Fruit fly (Drosophila melanogaster) whole organism, embryonic: ENCODE measurements around the gene CG7907.

Experiments used
- Aef1 ChIP-seq: fragments of 200-800 bp; sonication (Bioruptor generic); IDR thresholded peaks from 3 replicates; pipeline ENCODE4 v1.3.6; 2022; ENCODE audit warnings: missing biosample characterization, missing genetic modification characterization
- CG10543 ChIP-seq: fragments of 200-800 bp; sonication (Bioruptor generic); optimal IDR thresholded peaks from 3 replicates; lab custom pipeline; 2017; ENCODE audit warnings: missing biosample characterization, mild to moderate bottlenecking, missing genetic modification characterization, moderate library complexity
- CG11085 ChIP-seq: fragments of 200-800 bp; sonication (Bioruptor generic); IDR thresholded peaks from 2 replicates; pipeline ENCODE4 v1.3.6; 2022; ENCODE audit warnings: missing biosample characterization, missing genetic modification characterization
- CG12219 ChIP-seq: fragments of 200-800 bp; sonication (Bioruptor generic); optimal IDR thresholded peaks from 3 replicates; lab custom pipeline; 2018; ENCODE audit warnings: missing biosample characterization, mild to moderate bottlenecking, missing genetic modification characterization
- CG1233 ChIP-seq: fragments of 200-800 bp; sonication (Bioruptor generic); optimal IDR thresholded peaks from 4 replicates; lab custom pipeline; 2018; ENCODE audit warnings: missing biosample characterization, mild to moderate bottlenecking, missing genetic modification characterization
- CG12942 ChIP-seq: fragments of 200-800 bp; sonication (Bioruptor generic); optimal IDR thresholded peaks from 3 replicates; lab custom pipeline; 2016; ENCODE audit warnings: missing biosample characterization, missing genetic modification characterization
- CG14050 ChIP-seq: fragments of 200-800 bp; sonication (Bioruptor generic); IDR thresholded peaks from 3 replicates; pipeline ENCODE4 v1.3.6; 2022; ENCODE audit warnings: missing biosample characterization, missing genetic modification characterization
- CG15073 ChIP-seq: fragments of 200-800 bp; sonication (Bioruptor generic); optimal IDR thresholded peaks from 2 replicates; lab custom pipeline; 2016; ENCODE audit warnings: missing biosample characterization, missing genetic modification characterization
- CG2678 ChIP-seq: fragments of 200-800 bp; sonication (Bioruptor generic); optimal IDR thresholded peaks from 3 replicates; lab custom pipeline; 2019; ENCODE audit warnings: missing biosample characterization, mild to moderate bottlenecking, missing genetic modification characterization, moderate library complexity
- CG3163 ChIP-seq: fragments of 200-800 bp; sonication (Bioruptor generic); optimal IDR thresholded peaks from 3 replicates; lab custom pipeline; 2016; ENCODE audit warnings: missing biosample characterization, missing genetic modification characterization
- CG34224 ChIP-seq: fragments of 200-800 bp; sonication (Bioruptor generic); IDR thresholded peaks from 3 replicates; pipeline ENCODE4 v1.3.6; 2022; ENCODE audit warnings: missing biosample characterization, missing genetic modification characterization; ENCODE audit not compliant: partially characterized antibody
- CG42726 ChIP-seq: fragments of 200-800 bp; sonication (Bioruptor generic); IDR thresholded peaks from 2 replicates; pipeline ENCODE4 v1.3.6; 2022; ENCODE audit warnings: missing biosample characterization, missing genetic modification characterization; ENCODE audit not compliant: partially characterized antibody
- CG4404 ChIP-seq: fragments of 200-800 bp; sonication (Bioruptor generic); IDR thresholded peaks from 2 replicates; pipeline ENCODE4 v1.3.6; 2022; ENCODE audit warnings: missing biosample characterization, missing genetic modification characterization
- CG4424 ChIP-seq: fragments of 200-800 bp; sonication (Bioruptor generic); optimal IDR thresholded peaks from 3 replicates; lab custom pipeline; 2016; ENCODE audit warnings: missing biosample characterization, missing genetic modification characterization
- CG6689 ChIP-seq: fragments of 200-800 bp; sonication (Bioruptor generic); IDR thresholded peaks from 2 replicates; pipeline ENCODE4 v1.3.6; 2022; ENCODE audit warnings: missing biosample characterization, missing genetic modification characterization
- CG7357 ChIP-seq: fragments of 200-800 bp; sonication (Bioruptor generic); IDR thresholded peaks from 3 replicates; pipeline ENCODE4 v1.3.6; 2022; ENCODE audit warnings: missing biosample characterization, missing genetic modification characterization
- CG7839 ChIP-seq: fragments of 200-800 bp; sonication (Bioruptor generic); optimal IDR thresholded peaks from 3 replicates; lab custom pipeline; 2018; ENCODE audit warnings: missing biosample characterization, mild to moderate bottlenecking, missing genetic modification characterization, moderate library complexity
- CG8089 ChIP-seq: fragments of 200-800 bp; sonication (Bioruptor generic); optimal IDR thresholded peaks from 3 replicates; lab custom pipeline; 2016; ENCODE audit warnings: missing biosample characterization, missing genetic modification characterization
- CkIIα-i1 ChIP-seq: fragments of 200-800 bp; sonication (Bioruptor generic); IDR thresholded peaks from 2 replicates; pipeline ENCODE4 v1.3.6; 2022; ENCODE audit warnings: missing biosample characterization, missing genetic modification characterization
- Dek ChIP-seq: fragments of 200-800 bp; sonication (Bioruptor generic); optimal IDR thresholded peaks from 3 replicates; lab custom pipeline; 2019; ENCODE audit warnings: missing biosample characterization, mild to moderate bottlenecking, missing genetic modification characterization, moderate library complexity
- Dip3 ChIP-seq: fragments of 200-800 bp; sonication (Bioruptor generic); optimal IDR thresholded peaks from 3 replicates; lab custom pipeline; 2016; ENCODE audit warnings: missing biosample characterization, missing genetic modification characterization
- Dp ChIP-seq: fragments of 200-800 bp; sonication (Bioruptor generic); optimal IDR thresholded peaks from 2 replicates; lab custom pipeline; 2018; ENCODE audit warnings: missing biosample characterization, mild to moderate bottlenecking, missing genetic modification characterization, moderate library complexity
- E2f2 ChIP-seq: fragments of 200-800 bp; sonication (Bioruptor generic); IDR thresholded peaks from 2 replicates; pipeline ENCODE4 v1.3.6; 2022; ENCODE audit warnings: missing biosample characterization, missing genetic modification characterization
- Ets65A ChIP-seq: fragments of 200-800 bp; sonication (Bioruptor generic); peaks from one replicate; lab custom pipeline; 2016; ENCODE audit warnings: missing biosample characterization, missing genetic modification characterization
- HLH3B ChIP-seq: fragments of 200-800 bp; sonication (Bioruptor generic); IDR thresholded peaks from 2 replicates; pipeline ENCODE4 v1.3.6; 2022; ENCODE audit warnings: missing biosample characterization, missing genetic modification characterization
- Hand ChIP-seq: fragments of 200-800 bp; sonication (Bioruptor generic); optimal IDR thresholded peaks from 2 replicates; lab custom pipeline; 2017; ENCODE audit warnings: mild to moderate bottlenecking, missing biosample characterization, missing genetic modification reagents, missing genetic modification characterization
- Hey ChIP-seq: fragments of 200-800 bp; sonication (Bioruptor generic); optimal IDR thresholded peaks from 3 replicates; lab custom pipeline; 2018; ENCODE audit warnings: missing biosample characterization, mild to moderate bottlenecking, missing genetic modification characterization
- Hmr ChIP-seq: fragments of 200-800 bp; sonication (Bioruptor generic); optimal IDR thresholded peaks from 3 replicates; lab custom pipeline; 2017; ENCODE audit warnings: mild to moderate bottlenecking, missing biosample characterization, missing genetic modification reagents, missing genetic modification characterization
- Lpt ChIP-seq: fragments of >200 bp; optimal IDR thresholded peaks from 2 replicates; lab custom pipeline; 2018; ENCODE audit warnings: missing biosample characterization, missing genetic modification characterization
- NC2α ChIP-seq: fragments of 200-800 bp; sonication (Bioruptor generic); optimal IDR thresholded peaks from 2 replicates; lab custom pipeline; 2016; ENCODE audit warnings: missing biosample characterization, missing genetic modification characterization
- Oli ChIP-seq: fragments of 200-800 bp; sonication (Bioruptor generic); optimal IDR thresholded peaks from 2 replicates; lab custom pipeline; 2018; ENCODE audit warnings: missing biosample characterization, mild to moderate bottlenecking, missing genetic modification characterization, moderate library complexity
- Trl ChIP-seq, 3 experiments: fragments of >200 bp in 2 of 3; fragments of 200-800 bp in 1 of 3; sonication (Bioruptor generic) in 1 of 3; optimal IDR thresholded peaks; 2 replicates in 1 of 3; 3 replicates in 2 of 3; lab custom pipeline; 2016 to 2017; ENCODE audit warnings: missing biosample characterization in 1 of 3, missing genetic modification characterization in 1 of 3
- cas ChIP-seq: fragments of 200-800 bp; sonication (Bioruptor generic); IDR thresholded peaks from 2 replicates; pipeline ENCODE4 v1.3.6; 2022; ENCODE audit warnings: missing biosample characterization, missing genetic modification characterization
- cg ChIP-seq: fragments of 200-800 bp; sonication (Bioruptor generic); optimal IDR thresholded peaks from 3 replicates; lab custom pipeline; 2019; ENCODE audit warnings: missing biosample characterization, mild to moderate bottlenecking, missing genetic modification characterization, moderate library complexity
- emc ChIP-seq: fragments of 200-800 bp; sonication (Bioruptor generic); optimal IDR thresholded peaks from 2 replicates; lab custom pipeline; 2016; ENCODE audit warnings: missing biosample characterization, missing genetic modification characterization
- ems ChIP-seq: fragments of 200-800 bp; sonication (Bioruptor generic); optimal IDR thresholded peaks from 3 replicates; lab custom pipeline; 2016; ENCODE audit warnings: missing biosample characterization, missing genetic modification characterization
- fru ChIP-seq: fragments of >200 bp; optimal IDR thresholded peaks from 2 replicates; lab custom pipeline; 2017
- grn ChIP-seq: fragments of 200-800 bp; sonication (Bioruptor generic); optimal IDR thresholded peaks from 3 replicates; lab custom pipeline; 2017; ENCODE audit warnings: missing biosample characterization, missing genetic modification characterization
- gsb-n ChIP-seq: fragments of 200-800 bp; sonication (Bioruptor generic); optimal IDR thresholded peaks from 3 replicates; lab custom pipeline; 2018; ENCODE audit warnings: missing biosample characterization, mild to moderate bottlenecking, missing genetic modification characterization
- hb ChIP-seq: fragments of 200-800 bp; sonication (Bioruptor generic); IDR thresholded peaks from 3 replicates; pipeline ENCODE4 v1.3.6; 2022; ENCODE audit warnings: missing biosample characterization, missing genetic modification characterization; ENCODE audit not compliant: partially characterized antibody
- lola ChIP-seq, 3 experiments: fragments of >200 bp in 2 of 3; fragments of 200-800 bp in 1 of 3; sonication (Bioruptor generic) in 1 of 3; optimal IDR thresholded peaks; 2 replicates each; lab custom pipeline; 2017 to 2019; ENCODE audit warnings: missing biosample characterization in 3 of 3, missing genetic modification characterization in 3 of 3, mild to moderate bottlenecking in 1 of 3, moderate library complexity in 1 of 3
- mam ChIP-seq: fragments of 200-800 bp; sonication (Bioruptor generic); optimal IDR thresholded peaks from 3 replicates; lab custom pipeline; 2016; ENCODE audit warnings: missing biosample characterization, missing genetic modification characterization
- nom ChIP-seq: fragments of 200-800 bp; sonication (Bioruptor generic); optimal IDR thresholded peaks from 2 replicates; lab custom pipeline; 2017; ENCODE audit warnings: missing biosample characterization, missing genetic modification characterization, mild to moderate bottlenecking, moderate library complexity, missing genetic modification reagents
- oc ChIP-seq: fragments of 200-800 bp; sonication (Bioruptor generic); optimal IDR thresholded peaks from 2 replicates; lab custom pipeline; 2018; ENCODE audit warnings: missing biosample characterization, mild to moderate bottlenecking, missing genetic modification characterization, moderate library complexity
- otp ChIP-seq: fragments of 200-800 bp; sonication (Bioruptor generic); IDR thresholded peaks from 3 replicates; pipeline ENCODE4, ENCODE4 v1.3.6; 2022; ENCODE audit warnings: missing biosample characterization, missing genetic modification characterization
- p53 ChIP-seq: fragments of 200-800 bp; sonication (Bioruptor generic); optimal IDR thresholded peaks from 2 replicates; lab custom pipeline; 2016; ENCODE audit warnings: missing biosample characterization, missing genetic modification characterization
- pros ChIP-seq: fragments of 200-800 bp; sonication (Bioruptor generic); optimal IDR thresholded peaks from 3 replicates; lab custom pipeline; 2019; ENCODE audit warnings: missing biosample characterization, mild to moderate bottlenecking, missing genetic modification characterization, moderate library complexity
- psq ChIP-seq: fragments of 200-800 bp; sonication (Bioruptor generic); optimal IDR thresholded peaks from 2 replicates; lab custom pipeline; 2017; ENCODE audit warnings: missing biosample characterization, missing genetic modification characterization
- sob ChIP-seq: fragments of 200-800 bp; sonication (Bioruptor generic); IDR thresholded peaks from 2 replicates; pipeline ENCODE4 v1.3.6; 2022; ENCODE audit warnings: missing biosample characterization, missing genetic modification characterization
- stwl ChIP-seq: fragments of 200-800 bp; sonication (Bioruptor generic); optimal IDR thresholded peaks from 3 replicates; lab custom pipeline; 2018; ENCODE audit warnings: missing biosample characterization, mild to moderate bottlenecking, missing genetic modification characterization, moderate library complexity
- wdn ChIP-seq: fragments of 200-800 bp; sonication (Bioruptor generic); IDR thresholded peaks from 2 replicates; pipeline ENCODE4 v1.3.6; 2022; ENCODE audit warnings: missing biosample characterization, missing genetic modification characterization

Gene CG7907

DNA sequence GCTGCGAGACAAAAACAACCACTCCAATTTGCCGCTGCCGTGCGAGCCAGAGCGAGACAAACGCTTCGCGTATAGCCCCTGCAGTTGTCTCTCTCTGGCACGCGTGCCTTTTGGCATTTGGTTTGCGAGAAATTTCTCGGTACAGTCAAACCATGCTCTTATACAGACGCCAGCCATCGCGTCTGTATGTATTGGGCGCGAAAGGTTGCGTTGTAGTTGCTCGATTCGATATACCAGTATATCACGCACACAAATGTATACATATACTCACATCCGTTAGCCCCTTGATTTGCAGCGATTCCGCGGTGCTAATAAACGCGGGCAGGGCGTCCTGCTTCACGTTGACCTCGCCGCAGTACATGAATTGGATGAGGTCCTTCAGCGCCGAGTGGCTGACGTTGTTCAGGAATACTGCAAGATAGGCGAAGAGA is 27.2 kb upstream of the CG7907 start (continued):
- TF ChIP-seq oc (tag; lab: Kevin White, UChicago) (no peak), CG15073 (no peak), Aef1 (0 out of 3 replicates have a peak, but pooled peaks have one; percentile 17), pros (peak; percentile 43), mam (GFP tag; lab: Kevin White, UChicago) (no peak), CG2678 (tag; lab: Kevin White, UChicago) (no peak), cas (GFP tag; lab: Robert Waterston, UW) (no peak), nom (GFP tag; lab: Kevin White, UChicago) (peak; percentile 77), lola (GFP tag; optimal IDR thresholded peaks at IDR 0.05; lab: Kevin White, UChicago) (no peak), E2f2 (peak; percentile 51), Dip3 (GFP tag; lab: Kevin White, UChicago) (no peak), CG10543 (GFP tag; lab: Kevin White, UChicago) (peak; percentile 93), gsb-n (tag; lab: Kevin White, UChicago) (peak; percentile 78), CG42726 (no peak), wdn (peak; percentile 93), Trl (optimal IDR thresholded peaks at IDR 0.05; lab: Kevin White, UChicago) (peak in 1 of 2 experiments; percentile 33), Trl (GFP tag; optimal IDR thresholded peaks at IDR 0.05; lab: Kevin White, UChicago) (no peak), Hey (tag; lab: Kevin White, UChicago) (peak; percentile 37), HLH3B (peak; percentile 16; the same call in 1 of the 2 replicates), CG12219 (peak; percentile 39), CG1233 (GFP tag; lab: Kevin White, UChicago) (no peak), Hmr (GFP tag; lab: Kevin White, UChicago) (no peak), Dek (tag; lab: Kevin White, UChicago) (no peak), cg (GFP tag; lab: Kevin White, UChicago) (peak; percentile 92), Dp (GFP tag; lab: Kevin White, UChicago) (peak; percentile 50), Oli (tag; lab: Kevin White, UChicago) (no peak), otp (GFP tag; lab: Robert Waterston, UW) (peak; percentile 20; the same call in 1 of the 3 replicates), grn (GFP tag; lab: Kevin White, UChicago) (no peak), Ets65A (GFP tag; lab: Kevin White, UChicago) (no peak), Hand (peak; percentile 49), CG4404 (GFP tag; lab: Robert Waterston, UW) (no peak), emc (GFP tag; lab: Kevin White, UChicago) (no peak), ems (GFP tag; lab: Kevin White, UChicago) (no peak), CG14050 (no peak), Lpt (GFP tag; lab: Kevin White, UChicago) (no peak), CG11085 (GFP tag; lab: Robert Waterston, UW) (no peak), p53 (GFP tag; lab: Kevin White, UChicago) (no peak), CG4424 (no peak), CG6689 (GFP tag; lab: Robert Waterston, UW) (no peak), NC2α (no peak), psq (GFP tag; lab: Kevin White, UChicago) (no peak), hb (GFP tag; lab: Robert Waterston, UW) (no peak), CG8089 (GFP tag; lab: Kevin White, UChicago) (no peak), CG7357 (GFP tag; lab: Robert Waterston, UW) (no peak), CG12942 (GFP tag; lab: Kevin White, UChicago) (no peak), CG34224 (GFP tag; lab: Robert Waterston, UW) (peak; percentile 76), sob (peak; percentile 52; the same call in 1 of the 2 replicates), fru (lab: Kevin White, UChicago) (no peak), CG7839 (tag; lab: Kevin White, UChicago) (peak; percentile 18), CkIIα-i1 (GFP tag; lab: Robert Waterston, UW) (no peak), CG3163 (no peak), stwl (tag; lab: Kevin White, UChicago) (peak; percentile 15)
